Worm (Caenorhabditis elegans): ENCODE measurements around the gene abu-8.

- TF ChIP-seq pha-4 (tag; optimal IDR thresholded peaks at IDR 0.05) (no peak), elt-3 (tag; optimal IDR thresholded peaks at IDR 0.05) (no peak), skn-1 (tag; optimal IDR thresholded peaks at IDR 0.05) (no peak)
These were observed 43.5 kb downstream of the abu-8 start, which contains the start of gene srh-130 for ce11 chrV:5150880-5151279.

Measured in whole organism, L3 larva.